Fruit fly (Drosophila melanogaster): ENCODE results near the gene exex.

Gene exex

DNA sequence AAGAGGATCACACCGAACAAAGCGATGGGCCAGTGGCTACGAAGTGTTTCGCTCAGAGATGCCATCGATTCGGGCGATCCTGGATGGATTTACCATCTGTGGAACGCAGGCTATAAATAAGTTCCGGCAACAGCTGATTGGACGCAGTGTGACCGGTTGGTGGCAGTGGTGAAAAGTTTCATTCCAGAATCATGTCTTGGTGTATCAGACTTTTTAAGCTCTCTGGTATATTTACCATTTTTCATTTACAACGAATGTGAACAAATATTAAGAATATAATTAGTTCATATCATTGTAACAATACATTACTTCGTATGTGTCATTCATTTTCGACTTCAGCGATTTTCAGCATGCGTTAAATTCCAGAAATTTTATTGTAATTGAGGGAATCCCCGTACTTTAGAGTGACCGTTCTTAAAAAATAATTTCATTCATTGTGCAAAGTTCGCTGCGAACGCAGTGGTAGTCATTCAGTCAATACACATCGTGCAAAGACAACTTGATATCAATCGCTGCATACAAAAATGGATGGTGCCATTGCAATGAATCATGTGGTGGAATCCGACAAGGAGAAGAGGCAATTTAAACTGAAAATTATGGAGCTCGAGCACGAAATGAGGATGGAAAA, 32.9 kb upstream of the exex start, which contains the start of gene Tmem43 (continued):
- TF ChIP-seq Tbp (GFP tag; optimal IDR thresholded peaks at IDR 0.05) (no peak), Max (GFP tag; optimal IDR thresholded peaks at IDR 0.05) (no peak), CG32772 (GFP tag; IDR thresholded peaks at IDR 0.05) (no peak), CG9727 (GFP tag; optimal IDR thresholded peaks at IDR 0.05) (no peak), Ada2b (GFP tag; IDR thresholded peaks at IDR 0.05) (no peak), CG2202 (tag; optimal IDR thresholded peaks at IDR 0.05) (no peak), prd (optimal IDR thresholded peaks at IDR 0.05) (no peak), prd (GFP tag; IDR thresholded peaks at IDR 0.05) (no peak), yki (optimal IDR thresholded peaks at IDR 0.05) (no peak), pzg (GFP tag; optimal IDR thresholded peaks at IDR 0.05) (peak; percentile 76), Side (GFP tag; optimal IDR thresholded peaks at IDR 0.05) (no peak), BEAF-32 (GFP tag; optimal IDR thresholded peaks at IDR 0.05) (peak; percentile 21), CG10147 (GFP tag; optimal IDR thresholded peaks at IDR 0.05) (no peak), tup (GFP tag; optimal IDR thresholded peaks at IDR 0.05) (no peak), Pdp1 (GFP tag; optimal IDR thresholded peaks at IDR 0.05) (no peak), CG42726 (GFP tag; IDR thresholded peaks at IDR 0.05; ENCODE audit: partially characterized antibody) (no peak), ssp (GFP tag; IDR thresholded peaks at IDR 0.05) (no peak), CG1529 (GFP tag; optimal IDR thresholded peaks at IDR 0.05) (no peak), Drgx (GFP tag; IDR thresholded peaks at IDR 0.05) (no peak), oc (tag; optimal IDR thresholded peaks at IDR 0.05) (no peak), Med (GFP tag) (peak; percentile 81), CG30431 (GFP tag; optimal IDR thresholded peaks at IDR 0.05) (no peak), PHDP (tag; optimal IDR thresholded peaks at IDR 0.05) (no peak), HHEX (GFP tag; optimal IDR thresholded peaks at IDR 0.05) (no peak), tap (tag; optimal IDR thresholded peaks at IDR 0.05) (no peak), Fer3 (tag; optimal IDR thresholded peaks at IDR 0.05) (no peak), CG7357 (GFP tag; IDR thresholded peaks at IDR 0.05) (no peak), trem (tag; optimal IDR thresholded peaks at IDR 0.05) (no peak), CG6175 (GFP tag; IDR thresholded peaks at IDR 0.05) (no peak), CG7839 (tag; optimal IDR thresholded peaks at IDR 0.05) (no peak), D19A (tag; optimal IDR thresholded peaks at IDR 0.05) (no peak), org-1 (GFP tag; optimal IDR thresholded peaks at IDR 0.05) (no peak), CG6683 (GFP tag; optimal IDR thresholded peaks at IDR 0.05) (no peak), CG11085 (GFP tag; IDR thresholded peaks at IDR 0.05) (no peak), slbo (GFP tag; IDR thresholded peaks at IDR 0.05) (no peak), pros (GFP tag; optimal IDR thresholded peaks at IDR 0.05) (no peak), CG7786 (GFP tag; optimal IDR thresholded peaks at IDR 0.05) (no peak), Doc2 (GFP tag; IDR thresholded peaks at IDR 0.05) (no peak), hbn (GFP tag; IDR thresholded peaks at IDR 0.05; ENCODE audit: partially characterized antibody) (peak; percentile 31; the same call in 1 of the 2 replicates), MESR4 (GFP tag; optimal IDR thresholded peaks at IDR 0.05) (peak; percentile 65), eyg (GFP tag; optimal IDR thresholded peaks at IDR 0.05) (no peak), tio (GFP tag; optimal IDR thresholded peaks at IDR 0.05) (no peak), pnt (GFP tag; optimal IDR thresholded peaks at IDR 0.05) (no peak), her (GFP tag; optimal IDR thresholded peaks at IDR 0.05) (no peak), tna (GFP tag; IDR thresholded peaks at IDR 0.05; ENCODE audit: partially characterized antibody) (no peak), CG32532 (GFP tag; IDR thresholded peaks at IDR 0.05) (no peak), CG1832 (GFP tag; optimal IDR thresholded peaks at IDR 0.05) (no peak), CG7556 (GFP tag; optimal IDR thresholded peaks at IDR 0.05) (no peak), Lim3 (GFP tag; IDR thresholded peaks at IDR 0.05) (no peak), CG3065 (GFP tag; optimal IDR thresholded peaks at IDR 0.05) (no peak), Meics (GFP tag; optimal IDR thresholded peaks at IDR 0.05) (no peak)

Data from whole organism, embryonic.